Fruit fly (Drosophila melanogaster) whole organism, embryonic: ENCODE data around the gene Spn88Eb.

Experiments used
- BtbVII ChIP-seq: fragments of 200-800 bp; sonication (Bioruptor generic); optimal IDR thresholded peaks from 3 replicates; lab custom pipeline; 2017; ENCODE audit warnings: missing biosample characterization, mild to moderate bottlenecking, missing genetic modification characterization
- CG10274 ChIP-seq: fragments of 200-800 bp; sonication (Bioruptor generic); optimal IDR thresholded peaks from 3 replicates; lab custom pipeline; 2017; ENCODE audit warnings: missing biosample characterization, mild to moderate bottlenecking, missing genetic modification characterization
- CG10565 ChIP-seq: fragments of 200-800 bp; sonication (Bioruptor generic); optimal IDR thresholded peaks from 3 replicates; lab custom pipeline; 2016; ENCODE audit warnings: missing biosample characterization, mild to moderate bottlenecking, missing genetic modification characterization
- CG10654 ChIP-seq: fragments of 200-800 bp; sonication (Bioruptor generic); optimal IDR thresholded peaks from 2 replicates; lab custom pipeline; 2016; ENCODE audit warnings: missing biosample characterization, missing genetic modification characterization
- CG11093 ChIP-seq: fragments of 200-800 bp; sonication (Bioruptor generic); IDR thresholded peaks from 3 replicates; pipeline ENCODE4 v1.3.6; 2022; ENCODE audit warnings: missing biosample characterization, missing genetic modification characterization
- CG12659 ChIP-seq: fragments of 200-800 bp; sonication (Bioruptor generic); optimal IDR thresholded peaks from 3 replicates; lab custom pipeline; 2017; ENCODE audit warnings: mild to moderate bottlenecking, missing biosample characterization, missing genetic modification reagents, missing genetic modification characterization
- CG13424 ChIP-seq: fragments of 200-800 bp; sonication (Bioruptor generic); optimal IDR thresholded peaks from 2 replicates; lab custom pipeline; 2019; ENCODE audit warnings: missing biosample characterization, mild to moderate bottlenecking, missing genetic modification characterization, moderate library complexity
- CG15011 ChIP-seq: fragments of 200-800 bp; sonication (Bioruptor generic); optimal IDR thresholded peaks from 3 replicates; lab custom pipeline; 2018; ENCODE audit warnings: missing biosample characterization, mild to moderate bottlenecking, missing genetic modification characterization
- CG15696 ChIP-seq: fragments of 200-800 bp; sonication (Bioruptor generic); optimal IDR thresholded peaks from 2 replicates; lab custom pipeline; 2019; ENCODE audit warnings: missing biosample characterization, mild to moderate bottlenecking, missing genetic modification characterization, moderate library complexity
- CG1602 ChIP-seq: fragments of 200-800 bp; sonication (Bioruptor generic); optimal IDR thresholded peaks from 3 replicates; lab custom pipeline; 2016; ENCODE audit warnings: missing biosample characterization, missing genetic modification characterization
- CG17802 ChIP-seq: fragments of 200-800 bp; sonication (Bioruptor generic); optimal IDR thresholded peaks from 2 replicates; lab custom pipeline; 2018; ENCODE audit warnings: missing biosample characterization, mild to moderate bottlenecking, missing genetic modification characterization, moderate library complexity
- CG2875 ChIP-seq: fragments of 200-800 bp; sonication (Bioruptor generic); optimal IDR thresholded peaks from 2 replicates; lab custom pipeline; 2017; ENCODE audit warnings: missing biosample characterization, mild to moderate bottlenecking, missing genetic modification characterization, missing genetic modification reagents
- CG30020 ChIP-seq: fragments of 200-800 bp; optimal IDR thresholded peaks from 2 replicates; lab custom pipeline; 2019; ENCODE audit warnings: missing biosample characterization, mild to moderate bottlenecking, missing genetic modification characterization, moderate library complexity
- CG42726 ChIP-seq: fragments of 200-800 bp; sonication (Bioruptor generic); IDR thresholded peaks from 2 replicates; pipeline ENCODE4 v1.3.6; 2022; ENCODE audit warnings: missing biosample characterization, missing genetic modification characterization; ENCODE audit not compliant: partially characterized antibody
- CG4328 ChIP-seq: fragments of 200-800 bp; sonication (Bioruptor generic); optimal IDR thresholded peaks from 3 replicates; lab custom pipeline; 2017; ENCODE audit warnings: missing biosample characterization, missing genetic modification reagents, missing genetic modification characterization
- CG6175 ChIP-seq: fragments of 200-800 bp; sonication (Bioruptor generic); IDR thresholded peaks from 3 replicates; pipeline ENCODE4 v1.3.6; 2022; ENCODE audit warnings: missing biosample characterization, missing genetic modification characterization
- CG7928 ChIP-seq: fragments of 200-800 bp; sonication (Bioruptor generic); optimal IDR thresholded peaks from 2 replicates; lab custom pipeline; 2017; ENCODE audit warnings: missing biosample characterization, mild to moderate bottlenecking, missing genetic modification characterization
- CG9932 ChIP-seq: fragments of 200-800 bp; sonication (Bioruptor generic); IDR thresholded peaks from 2 replicates; pipeline ENCODE4 v1.3.6; 2022; ENCODE audit warnings: missing biosample characterization, missing genetic modification characterization
- Chrac-16 ChIP-seq: fragments of 200-800 bp; sonication (Bioruptor generic); optimal IDR thresholded peaks from 3 replicates; lab custom pipeline; 2016; ENCODE audit warnings: missing biosample characterization, missing genetic modification characterization
- D19B ChIP-seq: fragments of 200-800 bp; sonication (Bioruptor generic); optimal IDR thresholded peaks from 2 replicates; lab custom pipeline; 2017; ENCODE audit warnings: missing biosample characterization, mild to moderate bottlenecking, missing genetic modification characterization
- Doc3 ChIP-seq: fragments of 200-800 bp; sonication (Bioruptor generic); IDR thresholded peaks from 3 replicates; pipeline ENCODE4 v1.3.6; 2022; ENCODE audit warnings: missing biosample characterization, missing genetic modification characterization; ENCODE audit not compliant: partially characterized antibody
- Fer3 ChIP-seq: fragments of 200-800 bp; sonication (Bioruptor generic); optimal IDR thresholded peaks from 2 replicates; lab custom pipeline; 2018; ENCODE audit warnings: missing biosample characterization, mild to moderate bottlenecking, missing genetic modification characterization, moderate library complexity
- HLH54F ChIP-seq: fragments of 200-800 bp; sonication (Bioruptor generic); optimal IDR thresholded peaks from 3 replicates; lab custom pipeline; 2016; ENCODE audit warnings: missing biosample characterization, missing genetic modification characterization
- Kr ChIP-seq: fragments of 200-800 bp; sonication (Bioruptor generic); optimal IDR thresholded peaks from 2 replicates; lab custom pipeline; 2017; ENCODE audit warnings: missing biosample characterization, mild to moderate bottlenecking, missing genetic modification characterization
- Neu2 ChIP-seq: fragments of 200-800 bp; sonication (Bioruptor generic); optimal IDR thresholded peaks from 3 replicates; lab custom pipeline; 2016; ENCODE audit warnings: missing biosample characterization, missing genetic modification characterization, borderline replicate concordance
- Nf-YA ChIP-seq: fragments of 200-800 bp; sonication (Bioruptor generic); IDR thresholded peaks from 2 replicates; pipeline ENCODE4 v1.3.6; 2022; ENCODE audit warnings: missing biosample characterization, missing genetic modification characterization
- PHDP ChIP-seq: fragments of 200-800 bp; sonication (Bioruptor generic); optimal IDR thresholded peaks from 3 replicates; lab custom pipeline; 2018; ENCODE audit warnings: missing biosample characterization, mild to moderate bottlenecking, missing genetic modification characterization, moderate library complexity
- Rx ChIP-seq: fragments of 200-800 bp; sonication (Bioruptor generic); IDR thresholded peaks from 2 replicates; pipeline ENCODE4 v1.3.6; 2022; ENCODE audit warnings: missing biosample characterization, missing genetic modification characterization
- Sry-δ ChIP-seq: fragments of 200-800 bp; sonication (Bioruptor generic); optimal IDR thresholded peaks from 2 replicates; lab custom pipeline; 2016; ENCODE audit warnings: missing biosample characterization, missing genetic modification characterization
- TFAM ChIP-seq: fragments of 200-800 bp; sonication (Bioruptor generic); optimal IDR thresholded peaks from 2 replicates; lab custom pipeline; 2017; ENCODE audit warnings: missing biosample characterization, missing genetic modification characterization, inconsistent platforms
- Xbp1 ChIP-seq: fragments of 200-800 bp; sonication (Bioruptor generic); optimal IDR thresholded peaks from 3 replicates; lab custom pipeline; 2016; ENCODE audit warnings: missing biosample characterization, mild to moderate bottlenecking, missing genetic modification characterization
- al ChIP-seq: fragments of 200-800 bp; sonication (Bioruptor generic); IDR thresholded peaks from 2 replicates; pipeline ENCODE4 v1.3.6; 2022; ENCODE audit warnings: missing biosample characterization, missing genetic modification characterization
- amos ChIP-seq: fragments of 200-800 bp; sonication (Bioruptor generic); IDR thresholded peaks from 2 replicates; pipeline ENCODE4 v1.3.6; 2022; ENCODE audit warnings: missing biosample characterization, missing genetic modification characterization; ENCODE audit not compliant: partially characterized antibody
- ato ChIP-seq: fragments of 200-800 bp; sonication (Bioruptor generic); IDR thresholded peaks from 2 replicates; pipeline ENCODE4 v1.3.6; 2022; ENCODE audit warnings: missing biosample characterization, missing genetic modification characterization; ENCODE audit not compliant: partially characterized antibody
- dimm ChIP-seq: fragments of 200-800 bp; sonication (Bioruptor generic); IDR thresholded peaks from 2 replicates; pipeline ENCODE4 v1.3.6; 2022; ENCODE audit warnings: missing biosample characterization, missing genetic modification characterization
- ems ChIP-seq: fragments of 200-800 bp; sonication (Bioruptor generic); optimal IDR thresholded peaks from 3 replicates; lab custom pipeline; 2016; ENCODE audit warnings: missing biosample characterization, missing genetic modification characterization
- en ChIP-seq: fragments of 200-800 bp; sonication (Bioruptor generic); optimal IDR thresholded peaks from 2 replicates; lab custom pipeline; 2016; ENCODE audit warnings: missing biosample characterization, missing genetic modification characterization
- gem ChIP-seq: fragments of 200-800 bp; sonication (Bioruptor generic); optimal IDR thresholded peaks from 2 replicates; lab custom pipeline; 2019; ENCODE audit warnings: missing biosample characterization, mild to moderate bottlenecking, missing genetic modification characterization, moderate library complexity
- gsb-n ChIP-seq: fragments of 200-800 bp; sonication (Bioruptor generic); optimal IDR thresholded peaks from 3 replicates; lab custom pipeline; 2018; ENCODE audit warnings: missing biosample characterization, mild to moderate bottlenecking, missing genetic modification characterization
- knrl ChIP-seq: fragments of 200-800 bp; sonication (Bioruptor generic); IDR thresholded peaks from 3 replicates; pipeline ENCODE4 v1.3.6; 2022; ENCODE audit warnings: missing biosample characterization, missing genetic modification characterization; ENCODE audit not compliant: partially characterized antibody
- mirr ChIP-seq: fragments of 200-800 bp; sonication (Bioruptor generic); optimal IDR thresholded peaks from 3 replicates; lab custom pipeline; 2018; ENCODE audit warnings: missing biosample characterization, mild to moderate bottlenecking, missing genetic modification characterization
- nau ChIP-seq: fragments of 200-800 bp; sonication (Bioruptor generic); optimal IDR thresholded peaks from 3 replicates; lab custom pipeline; 2017; ENCODE audit warnings: missing biosample characterization, mild to moderate bottlenecking, missing genetic modification characterization, missing genetic modification reagents
- odd ChIP-seq: fragments of 200-800 bp; sonication (Bioruptor generic); optimal IDR thresholded peaks from 2 replicates; lab custom pipeline; 2017; ENCODE audit warnings: missing biosample characterization, mild to moderate bottlenecking, missing genetic modification characterization
- p53 ChIP-seq: fragments of 200-800 bp; sonication (Bioruptor generic); optimal IDR thresholded peaks from 2 replicates; lab custom pipeline; 2016; ENCODE audit warnings: missing biosample characterization, missing genetic modification characterization
- run ChIP-seq: fragments of 200-800 bp; sonication (Bioruptor generic); optimal IDR thresholded peaks from 3 replicates; lab custom pipeline; 2018; ENCODE audit warnings: missing biosample characterization, mild to moderate bottlenecking, missing genetic modification characterization
- sim ChIP-seq: fragments of 200-800 bp; sonication (Bioruptor generic); IDR thresholded peaks from 2 replicates; pipeline ENCODE4 v1.3.6; 2022; ENCODE audit warnings: missing biosample characterization, missing genetic modification characterization
- slp2 ChIP-seq: fragments of 200-800 bp; sonication (Bioruptor generic); optimal IDR thresholded peaks from 2 replicates; lab custom pipeline; 2016; ENCODE audit warnings: missing biosample characterization, missing genetic modification characterization
- sna ChIP-seq: fragments of 200-800 bp; sonication (Bioruptor generic); IDR thresholded peaks from 2 replicates; pipeline ENCODE4 v1.3.6; 2022; ENCODE audit warnings: missing biosample characterization, missing genetic modification characterization; ENCODE audit not compliant: partially characterized antibody
- twi ChIP-seq: fragments of 200-800 bp; optimal IDR thresholded peaks from 2 replicates; lab custom pipeline; 2019; ENCODE audit warnings: missing biosample characterization, mild to moderate bottlenecking, missing genetic modification characterization, moderate library complexity

Gene Spn88Eb

dm6 chr3R:15229329-15229876 is 20.8 kb upstream of the Spn88Eb start, which contains the start of the genes Art3 and mRpS10 (continued):
- TF ChIP-seq ato (GFP tag; lab: Robert Waterston, UW) (no peak), HLH54F (peak; percentile 100), Fer3 (tag; lab: Kevin White, UChicago) (peak; percentile 100), Xbp1 (GFP tag; lab: Kevin White, UChicago) (peak; percentile 100), Neu2 (GFP tag; lab: Kevin White, UChicago) (peak; percentile 100), mirr (GFP tag; lab: Kevin White, UChicago) (peak; percentile 100), CG4328 (GFP tag; lab: Kevin White, UChicago) (peak; percentile 100), CG1602 (GFP tag; lab: Kevin White, UChicago) (peak; percentile 100), CG17802 (peak; percentile 96), CG10565 (peak; percentile 99), CG13424 (tag; lab: Kevin White, UChicago) (peak; percentile 100), en (GFP tag; lab: Kevin White, UChicago) (peak; percentile 100), Doc3 (no peak), Kr (GFP tag; lab: Kevin White, UChicago) (peak; percentile 97), CG42726 (GFP tag; lab: Robert Waterston, UW) (0 out of 2 replicates have a peak, but pooled peaks have one; percentile 36), run (tag; lab: Kevin White, UChicago) (peak; percentile 100), CG30020 (tag; lab: Kevin White, UChicago) (peak; percentile 95), sim (peak; percentile 100), D19B (peak; percentile 100), CG12659 (GFP tag; lab: Kevin White, UChicago) (peak; percentile 100), CG15011 (peak; percentile 100), gem (peak; percentile 100), CG15696 (tag; lab: Kevin White, UChicago) (peak; percentile 100), twi (tag; lab: Kevin White, UChicago) (peak; percentile 100), al (GFP tag; lab: Robert Waterston, UW) (peak; percentile 100), knrl (GFP tag; lab: Robert Waterston, UW) (peak; percentile 51; the same call in 1 of the 3 replicates), p53 (peak; percentile 99), Rx (GFP tag; lab: Robert Waterston, UW) (peak; percentile 100), CG2875 (peak; percentile 100), CG10654 (GFP tag; lab: Kevin White, UChicago) (peak; percentile 100), gsb-n (tag; lab: Kevin White, UChicago) (peak; percentile 100), nau (GFP tag; lab: Kevin White, UChicago) (no peak), Nf-YA (peak; percentile 100), CG11093 (peak; percentile 100), BtbVII (peak; percentile 100), Chrac-16 (GFP tag; lab: Kevin White, UChicago) (peak; percentile 100), odd (GFP tag; lab: Kevin White, UChicago) (peak; percentile 99), CG9932 (GFP tag; lab: Robert Waterston, UW) (peak; percentile 100), Sry-δ (peak; percentile 91), ems (peak; percentile 100), CG10274 (GFP tag; lab: Kevin White, UChicago) (peak; percentile 96), CG6175 (GFP tag; lab: Robert Waterston, UW) (peak; percentile 100), TFAM (peak; percentile 97), CG7928 (GFP tag; lab: Kevin White, UChicago) (peak; percentile 89), slp2 (peak; percentile 100), PHDP (tag; lab: Kevin White, UChicago) (peak; percentile 100), amos (no peak), sna (GFP tag; lab: Robert Waterston, UW) (peak; percentile 37; the same call in 1 of the 2 replicates), dimm (peak; percentile 100)
